Worm (Caenorhabditis elegans): ENCODE measurements around the gene ZK688.4.

ZK688.4 gene

DNA sequence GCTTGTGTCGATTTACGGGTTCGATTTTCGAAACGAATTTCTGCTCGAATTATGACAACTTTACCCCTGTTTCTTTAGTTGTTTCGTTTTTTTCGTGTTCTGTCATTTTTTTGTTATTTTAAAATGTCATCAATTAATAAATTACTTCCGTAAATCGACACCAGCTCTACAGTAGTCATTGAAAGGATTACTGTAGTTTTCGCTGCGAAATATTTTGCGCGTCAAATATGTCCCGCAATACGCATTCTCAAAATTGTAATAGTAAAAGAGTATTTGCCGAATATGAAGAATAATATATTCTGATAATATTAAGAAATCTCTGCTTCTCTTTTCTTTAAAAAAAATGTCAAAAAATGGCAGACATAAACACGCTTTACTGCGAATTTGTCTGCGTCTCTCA lies 1.6 kb upstream of the ZK688.4 start:
- TF ChIP-seq aha-1 (tag) (no peak), nhr-6 (tag; optimal IDR thresholded peaks at IDR 0.05) (no peak), D1046.2 (GFP tag; IDR thresholded peaks at IDR 0.05) (no peak), fkh-10 (GFP tag; optimal IDR thresholded peaks at IDR 0.05) (no peak), nhr-77 (tag; optimal IDR thresholded peaks at IDR 0.05) (no peak), madf-9 (GFP tag; conservative IDR thresholded peaks at IDR 0.05) (no peak), zfp-2 (tag; optimal IDR thresholded peaks at IDR 0.05) (no peak), nhr-10 (tag; optimal IDR thresholded peaks at IDR 0.05) (no peak), F37D6.2 (tag; optimal IDR thresholded peaks at IDR 0.05) (no peak), lin-1 (GFP tag; IDR thresholded peaks at IDR 0.05) (no peak), rbr-2 (tag; optimal IDR thresholded peaks at IDR 0.05) (no peak), mes-2 (tag; optimal IDR thresholded peaks at IDR 0.05; ENCODE audit: poor library complexity, severe bottlenecking) (no peak), hif-1 (tag; optimal IDR thresholded peaks at IDR 0.05) (no peak)

DNA sequence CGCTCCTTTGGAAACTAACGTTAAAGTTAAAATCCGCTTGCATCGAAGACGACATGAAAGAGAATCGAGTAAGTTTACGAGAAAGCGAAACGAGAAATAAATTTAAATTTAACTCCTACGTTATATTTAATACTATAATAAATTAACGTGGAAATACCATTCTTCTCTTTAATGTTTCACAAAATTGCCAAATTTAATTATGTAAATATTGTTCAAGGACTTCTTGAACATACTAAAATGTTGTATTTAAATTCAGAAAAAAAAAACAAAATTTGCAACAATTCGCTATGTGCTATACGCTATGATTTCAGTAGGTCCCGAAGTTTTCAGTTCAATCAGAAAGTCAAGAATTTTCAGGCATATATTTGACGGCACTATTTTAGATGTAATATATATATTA lies 2.1 kb downstream of the ZK688.4 start, which contains the start of gene ZK688.10:
ZK688.10 (minus strand) TSS at position 101 of the 400 bp plus-strand sequence.
- peak; percentile 12 for TF ChIP-seq aha-1 (tag)
- TF ChIP-seq mxl-2 (GFP tag; conservative IDR thresholded peaks at IDR 0.05): no peak

DNA sequence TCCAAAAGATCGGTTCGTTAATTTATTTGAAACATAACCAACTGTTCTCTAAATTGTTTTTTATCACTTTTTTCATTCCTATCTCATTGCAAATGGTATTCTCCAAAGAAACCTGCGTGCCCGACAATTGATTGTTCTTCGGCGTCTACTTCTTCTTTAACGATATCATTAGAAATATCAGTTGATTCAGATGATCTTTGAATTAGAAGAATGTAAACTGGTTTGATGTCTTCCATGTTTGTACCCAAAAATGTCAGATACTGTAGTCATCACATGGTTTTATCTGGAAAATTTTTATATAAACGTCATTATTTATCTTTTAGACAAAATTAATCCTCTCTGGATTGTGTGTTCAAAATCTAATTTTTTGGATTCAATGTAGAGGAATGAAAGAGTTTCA lies 2.9 kb downstream of the ZK688.4 start:
- no peak for TF ChIP-seq mxl-2 (GFP tag; conservative IDR thresholded peaks at IDR 0.05)
- TF ChIP-seq lin-15B (tag; optimal IDR thresholded peaks at IDR 0.05): no peak
- TF ChIP-seq dmd-6 (GFP tag; IDR thresholded peaks at IDR 0.05): peak; percentile 37; the same call in 1 of the 2 replicates
- peak; percentile 5 for TF ChIP-seq cey-2 (tag; optimal IDR thresholded peaks at IDR 0.05; ENCODE audit: borderline replicate concordance, insufficient read depth)
- TF ChIP-seq Y75B8A.6 (GFP tag; IDR thresholded peaks at IDR 0.05): no peak
- no peak for TF ChIP-seq ztf-11 (tag; optimal IDR thresholded peaks at IDR 0.05)
- TF ChIP-seq mep-1 (tag; optimal IDR thresholded peaks at IDR 0.05): peak; percentile 26
- TF ChIP-seq T20F7.1 (GFP tag; optimal IDR thresholded peaks at IDR 0.05): peak; percentile 34
- TF ChIP-seq mdl-1 (tag; optimal IDR thresholded peaks at IDR 0.05): peak in 1 of 2 experiments; percentile 52
- TF ChIP-seq daf-16 (GFP tag; optimal IDR thresholded peaks at IDR 0.05): no peak
- TF ChIP-seq daf-16 (tag; optimal IDR thresholded peaks at IDR 0.05): no peak
- TF ChIP-seq nhr-28 (tag; optimal IDR thresholded peaks at IDR 0.05): peak; percentile 81
- peak in 1 of 2 experiments; percentile 59 for TF ChIP-seq lsy-2 (tag; optimal IDR thresholded peaks at IDR 0.05)
- TF ChIP-seq nhr-237 (tag; optimal IDR thresholded peaks at IDR 0.05): no peak
- TF ChIP-seq zfp-2 (tag; optimal IDR thresholded peaks at IDR 0.05): no peak
- TF ChIP-seq dve-1 (tag; optimal IDR thresholded peaks at IDR 0.05; ENCODE audit: insufficient read depth): peak; percentile 44
- no peak for TF ChIP-seq ceh-82 (tag; optimal IDR thresholded peaks at IDR 0.05)
- TF ChIP-seq hlh-30 (tag; optimal IDR thresholded peaks at IDR 0.05; ENCODE audit: insufficient read depth): peak; percentile 33
- TF ChIP-seq tra-1 (GFP tag; IDR thresholded peaks at IDR 0.05): no peak
- TF ChIP-seq nhr-48 (tag; optimal IDR thresholded peaks at IDR 0.05): peak; percentile 36
- no peak for TF ChIP-seq lim-7 (GFP tag; IDR thresholded peaks at IDR 0.05)
- TF ChIP-seq hlh-11 (tag; optimal IDR thresholded peaks at IDR 0.05): peak; percentile 27

DNA sequence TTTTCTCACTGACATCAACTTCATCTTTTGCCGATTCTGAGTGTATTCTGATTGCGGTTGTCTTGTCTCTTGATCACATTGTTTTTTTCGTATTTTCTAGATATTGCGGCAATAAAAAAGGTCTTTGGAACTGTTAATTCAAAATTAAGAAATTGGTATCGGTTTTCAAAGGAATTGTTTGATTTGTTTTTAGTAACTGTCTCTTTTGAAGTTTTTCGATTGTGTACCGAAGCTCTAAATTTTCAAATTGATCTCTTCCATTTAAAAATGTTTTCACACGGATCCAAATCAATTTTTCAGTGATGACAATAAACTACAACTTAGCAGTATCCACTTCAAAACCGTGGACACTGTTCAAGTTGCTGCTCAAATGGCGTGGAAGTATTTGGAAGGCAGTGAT lies 5.9 kb downstream of the ZK688.4 start, which contains the start of gene best-24:
best-24 (plus strand) TSS at position 301 of the 400 bp plus-strand sequence.
- TF ChIP-seq lin-13 (GFP tag; optimal IDR thresholded peaks at IDR 0.05): no peak
- no peak for TF ChIP-seq Y105C5A.15 (GFP tag; IDR thresholded peaks at IDR 0.05)
- no peak for TF ChIP-seq spr-3 (GFP tag; optimal IDR thresholded peaks at IDR 0.05)
- no peak for TF ChIP-seq nhr-48 (tag; optimal IDR thresholded peaks at IDR 0.05)
- TF ChIP-seq T26A8.4 (GFP tag; IDR thresholded peaks at IDR 0.05): no peak
- TF ChIP-seq mxl-2 (GFP tag; conservative IDR thresholded peaks at IDR 0.05): no peak
- no peak for TF ChIP-seq fos-1 (tag; optimal IDR thresholded peaks at IDR 0.05)
- TF ChIP-seq mdt-29 (GFP tag; IDR thresholded peaks at IDR 0.05): no peak
- TF ChIP-seq lim-7 (GFP tag; IDR thresholded peaks at IDR 0.05): no peak
- TF ChIP-seq Y5F2A.4 (GFP tag; optimal IDR thresholded peaks at IDR 0.05): no peak
- no peak for TF ChIP-seq egl-43 (GFP tag; IDR thresholded peaks at IDR 0.05)
- no peak for TF ChIP-seq aly-2 (tag; optimal IDR thresholded peaks at IDR 0.05)
- no peak for TF ChIP-seq mes-2 (tag; optimal IDR thresholded peaks at IDR 0.05; ENCODE audit: poor library complexity, severe bottlenecking)
- no peak for TF ChIP-seq mep-1 (tag; optimal IDR thresholded peaks at IDR 0.05)
- TF ChIP-seq ceh-32 (tag; optimal IDR thresholded peaks at IDR 0.05; ENCODE audit: poor library complexity): no peak
- no peak for TF ChIP-seq dve-1 (tag; optimal IDR thresholded peaks at IDR 0.05; ENCODE audit: insufficient read depth)
- no peak for TF ChIP-seq ceh-62 (tag; optimal IDR thresholded peaks at IDR 0.05)
